Fruit fly (Drosophila melanogaster) whole organism, wandering third instar larva: ENCODE measurements at regions not wholly inside any gene's neighbourhood (a gene's known extent, or its start where the extent isn't known, plus 50 kb on each side); places are given as distances from the start of the nearest gene placed in this dataset.

ENCODE experiments used
- Abd-B ChIP-seq: fragments of >200 bp; optimal IDR thresholded peaks from 2 replicates; lab custom pipeline; 2017; ENCODE audit warnings: missing biosample characterization, missing genetic modification characterization
- CG9705 ChIP-seq: fragments of 200-800 bp; sonication (Bioruptor generic); optimal IDR thresholded peaks from 2 replicates; lab custom pipeline; 2018; ENCODE audit warnings: missing biosample characterization, mild to moderate bottlenecking, missing genetic modification characterization
- GATAd ChIP-seq: sonication (Bioruptor generic); optimal IDR thresholded peaks from 2 replicates; lab custom pipeline; 2016; ENCODE audit warnings: missing biosample characterization, missing genetic modification characterization
- HLH106 ChIP-seq: fragments of 200-800 bp; optimal IDR thresholded peaks from 3 replicates; lab custom pipeline; 2019; ENCODE audit warnings: missing biosample characterization, mild to moderate bottlenecking, missing genetic modification characterization, moderate library complexity
- Hr83 ChIP-seq: fragments of 200-300 bp; sonication (Bioruptor generic); optimal IDR thresholded peaks from 2 replicates; lab custom pipeline; 2016; ENCODE audit warnings: missing biosample characterization, mild to moderate bottlenecking, missing genetic modification characterization, moderate library complexity; ENCODE audit not compliant: poor library complexity, severe bottlenecking
- Mio ChIP-seq: sonication (Bioruptor generic); optimal IDR thresholded peaks from 2 replicates; lab custom pipeline; 2016; ENCODE audit warnings: missing biosample characterization, missing genetic modification characterization
- N ChIP-seq: fragments of >200 bp; optimal IDR thresholded peaks from 2 replicates; lab custom pipeline; 2018; ENCODE audit warnings: missing biosample characterization, missing external identifiers, missing genetic modification characterization
- OdsH ChIP-seq: fragments of 200-800 bp; sonication (Bioruptor generic); optimal IDR thresholded peaks from 2 replicates; lab custom pipeline; 2016; ENCODE audit warnings: missing biosample characterization, mild to moderate bottlenecking, missing genetic modification characterization
- Rel ChIP-seq, 2 experiments: fragments of 200-800 bp; sonication (Bioruptor generic) in 1 of 2; optimal IDR thresholded peaks; 2 replicates in 1 of 2; 3 replicates in 1 of 2; lab custom pipeline; 2016 to 2019; ENCODE audit warnings: mild to moderate bottlenecking in 2 of 2, missing biosample characterization in 2 of 2, missing genetic modification characterization in 2 of 2, moderate library complexity in 1 of 2
- Sp1 ChIP-seq: fragments of 200-800 bp; sonication (Bioruptor generic); optimal IDR thresholded peaks from 3 replicates; lab custom pipeline; 2019; ENCODE audit warnings: missing biosample characterization, mild to moderate bottlenecking, missing genetic modification characterization, moderate library complexity
- Vsx2 ChIP-seq: fragments of 200-300, 225-300 bp; sonication (Bioruptor generic); optimal IDR thresholded peaks from 2 replicates; lab custom pipeline; 2018; ENCODE audit warnings: missing biosample characterization, missing genetic modification characterization; ENCODE audit not compliant: partially characterized antibody
- br ChIP-seq: fragments of 200-800 bp; sonication (Bioruptor generic); optimal IDR thresholded peaks from 2 replicates; lab custom pipeline; 2016; ENCODE audit warnings: missing biosample characterization, missing genetic modification characterization
- dmrt93B ChIP-seq: fragments of 200-800 bp; sonication (Bioruptor generic); optimal IDR thresholded peaks from 2 replicates; lab custom pipeline; 2018; ENCODE audit warnings: missing biosample characterization, mild to moderate bottlenecking, missing genetic modification characterization
- dsf ChIP-seq: sonication (Bioruptor generic); optimal IDR thresholded peaks from 2 replicates; lab custom pipeline; 2016; ENCODE audit warnings: missing biosample characterization, missing genetic modification characterization, borderline replicate concordance
- ey ChIP-seq: fragments of 200-800 bp; sonication (Bioruptor generic); optimal IDR thresholded peaks from 2 replicates; lab custom pipeline; 2016; ENCODE audit warnings: missing biosample characterization, missing genetic modification characterization
- foxo ChIP-seq, 2 experiments: fragments of 200-800 bp; sonication (Bioruptor generic); optimal IDR thresholded peaks; 2 replicates in 1 of 2; 3 replicates in 1 of 2; lab custom pipeline; 2016 to 2017; ENCODE audit warnings: missing biosample characterization in 2 of 2, missing genetic modification characterization in 2 of 2
- fru ChIP-seq: fragments of 200-800 bp; sonication (Bioruptor generic); optimal IDR thresholded peaks from 3 replicates; lab custom pipeline; 2016; ENCODE audit warnings: missing biosample characterization, mild to moderate bottlenecking, missing genetic modification characterization
- h ChIP-seq: fragments of 200-800 bp; sonication (Bioruptor generic); optimal IDR thresholded peaks from 3 replicates; lab custom pipeline; 2016; ENCODE audit warnings: missing biosample characterization, mild to moderate bottlenecking, missing genetic modification characterization
- jim ChIP-seq: fragments of 175-275, 200-325 bp; sonication (Bioruptor generic); optimal IDR thresholded peaks from 2 replicates; lab custom pipeline; 2016; ENCODE audit warnings: missing biosample characterization, mild to moderate bottlenecking, missing genetic modification characterization
- lola ChIP-seq: fragments of >200 bp; optimal IDR thresholded peaks from 2 replicates; lab custom pipeline; 2017; ENCODE audit warnings: missing biosample characterization, missing genetic modification characterization
- psq ChIP-seq: fragments of 200-800 bp; sonication (Bioruptor generic); optimal IDR thresholded peaks from 3 replicates; lab custom pipeline; 2017; ENCODE audit warnings: missing biosample characterization, mild to moderate bottlenecking, missing genetic modification characterization, moderate library complexity
- rgr ChIP-seq: fragments of 200-800 bp; sonication (Bioruptor generic); optimal IDR thresholded peaks from 3 replicates; lab custom pipeline; 2016; ENCODE audit warnings: missing biosample characterization, mild to moderate bottlenecking, missing genetic modification characterization
- sage ChIP-seq: fragments of 200-800 bp; sonication (Bioruptor generic); optimal IDR thresholded peaks from 2 replicates; lab custom pipeline; 2016; ENCODE audit warnings: missing biosample characterization, mild to moderate bottlenecking, missing genetic modification characterization
- woc ChIP-seq: sonication (Bioruptor generic); optimal IDR thresholded peaks from 2 replicates; lab custom pipeline; 2016; ENCODE audit warnings: missing biosample characterization, mild to moderate bottlenecking, missing genetic modification characterization

DNA sequence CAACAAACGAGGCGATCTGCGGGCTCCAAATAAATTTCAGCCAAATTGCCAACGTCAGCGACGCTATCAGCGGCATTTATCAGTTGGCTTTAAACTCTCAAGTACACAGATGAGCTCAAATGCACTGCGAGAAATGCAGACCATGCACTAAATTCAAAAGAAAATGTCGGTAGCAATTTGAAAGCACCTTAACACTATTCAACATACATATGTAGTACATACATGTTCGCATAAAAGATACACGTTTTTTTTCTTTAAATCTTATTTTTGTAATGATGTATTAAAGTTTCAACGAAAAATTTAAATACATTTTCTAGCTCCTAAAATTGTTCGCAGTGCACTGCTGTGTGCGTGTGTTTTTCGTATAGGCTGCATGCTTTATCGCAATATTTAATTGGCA is 73.5 kb downstream of the Ste12DOR start:
- TF ChIP-seq Rel (GFP tag; optimal IDR thresholded peaks at IDR 0.05; lab: Kevin White, UChicago) (no peak), Rel (tag; optimal IDR thresholded peaks at IDR 0.05; lab: Kevin White, UChicago) (no peak), ey (GFP tag; lab: Kevin White, UChicago) (peak; percentile 38), CG9705 (GFP tag; lab: Kevin White, UChicago) (peak; percentile 6), N (no peak), OdsH (GFP tag; lab: Kevin White, UChicago) (peak; percentile 1), HLH106 (tag; lab: Kevin White, UChicago) (peak; percentile 58), psq (GFP tag; lab: Kevin White, UChicago) (no peak), rgr (GFP tag; lab: Kevin White, UChicago) (peak; percentile 39), Abd-B (GFP tag; lab: Kevin White, UChicago) (no peak), Sp1 (GFP tag; lab: Kevin White, UChicago) (peak; percentile 20), fru (GFP tag; lab: Kevin White, UChicago) (peak; percentile 11), dsf (GFP tag; lab: Kevin White, UChicago) (no peak), woc (GFP tag; lab: Kevin White, UChicago) (no peak), foxo (GFP tag; optimal IDR thresholded peaks at IDR 0.05; lab: Kevin White, UChicago) (peak in 1 of 2 experiments; percentile 17), br (peak; percentile 4), h (GFP tag; lab: Kevin White, UChicago) (peak; percentile 26), Hr83 (GFP tag; lab: Kevin White, UChicago) (no peak), Mio (GFP tag; lab: Kevin White, UChicago) (no peak)

DNA sequence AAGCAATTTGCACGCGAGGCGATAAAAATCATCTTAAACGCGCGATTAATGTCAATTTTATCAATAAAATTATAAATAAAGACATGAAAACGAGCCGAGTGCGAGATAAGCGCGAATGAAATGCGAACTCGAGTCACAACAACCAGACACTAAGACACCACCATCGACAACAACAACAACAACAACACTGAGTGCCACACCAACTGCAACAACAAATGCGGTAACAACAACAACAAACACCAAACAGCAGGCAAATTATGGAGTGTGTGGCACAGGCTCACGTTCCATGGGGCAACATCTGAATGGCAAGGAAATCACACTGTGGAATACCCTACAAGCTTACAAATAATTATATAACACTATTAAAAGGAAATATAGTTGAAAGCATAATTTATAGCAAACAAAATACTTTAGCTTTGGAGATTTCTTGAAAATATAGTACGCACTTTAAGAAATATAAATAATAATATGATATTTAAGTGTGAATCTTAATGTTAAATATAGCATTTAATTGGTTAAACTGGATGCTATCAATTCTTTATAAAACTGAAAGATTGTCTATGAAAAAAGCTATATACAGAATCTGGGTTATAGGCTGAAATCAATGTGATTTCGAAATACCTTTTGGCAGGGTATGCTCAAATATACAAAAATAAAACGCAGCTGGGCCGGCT is 65.7 kb downstream of the Ste12DOR start:
- TF ChIP-seq jim (no peak), Vsx2 (GFP tag; lab: Kevin White, UChicago) (no peak), GATAd (no peak), OdsH (GFP tag; lab: Kevin White, UChicago) (no peak), lola (GFP tag; lab: Kevin White, UChicago) (no peak), woc (GFP tag; lab: Kevin White, UChicago) (no peak), dsf (GFP tag; lab: Kevin White, UChicago) (no peak), br (no peak), dmrt93B (no peak), foxo (GFP tag; optimal IDR thresholded peaks at IDR 0.05; lab: Kevin White, UChicago) (no peak), HLH106 (tag; lab: Kevin White, UChicago) (no peak), Mio (GFP tag; lab: Kevin White, UChicago) (no peak), ey (GFP tag; lab: Kevin White, UChicago) (no peak), sage (GFP tag; lab: Kevin White, UChicago) (no peak)
- TF ChIP-seq, all 38 proteins: peak for 0
